Worm (Caenorhabditis elegans): ENCODE results near the gene ten-1.

ce11 chrIII:6819322-6819901, 1.3 kb upstream of the ten-1 start, which contains the start of gene F28F5.6:
- no peak for TF ChIP-seq unc-62 (GFP tag; optimal IDR thresholded peaks at IDR 0.05)
- TF ChIP-seq ZK546.5 (tag; optimal IDR thresholded peaks at IDR 0.05): no peak
- no peak for TF ChIP-seq lin-11 (tag; optimal IDR thresholded peaks at IDR 0.05)
- TF ChIP-seq egl-27 (tag; optimal IDR thresholded peaks at IDR 0.05): no peak
- no peak for TF ChIP-seq lsy-2 (tag; optimal IDR thresholded peaks at IDR 0.05)
- TF ChIP-seq ztf-11 (tag; optimal IDR thresholded peaks at IDR 0.05): no peak
- no peak for TF ChIP-seq zag-1 (tag; optimal IDR thresholded peaks at IDR 0.05)
- no peak for TF ChIP-seq ceh-82 (tag; optimal IDR thresholded peaks at IDR 0.05)
- no peak for TF ChIP-seq nhr-12 (tag; optimal IDR thresholded peaks at IDR 0.05)
- TF ChIP-seq snpc-4 (tag; optimal IDR thresholded peaks at IDR 0.05): no peak
- TF ChIP-seq mdl-1 (tag; optimal IDR thresholded peaks at IDR 0.05): no peak
- TF ChIP-seq mab-5 (tag; optimal IDR thresholded peaks at IDR 0.05): no peak

All from whole organism, L2 larva.